Fruit fly (Drosophila melanogaster) whole organism, pupa: ENCODE measurements around the gene CG17118.

Experiments
- CG12605 ChIP-seq: fragments of 200-800 bp; sonication (Bioruptor generic); IDR thresholded peaks from 2 replicates; pipeline ENCODE4 v1.3.6; 2022; ENCODE audit warnings: missing biosample characterization, missing genetic modification characterization
- CG15710 ChIP-seq: fragments of 200-800 bp; sonication (Bioruptor generic); optimal IDR thresholded peaks from 2 replicates; lab custom pipeline; 2018; ENCODE audit warnings: missing biosample characterization, mild to moderate bottlenecking, missing genetic modification characterization, moderate library complexity
- CG34367 ChIP-seq: fragments of 200-800 bp; sonication (Bioruptor generic); optimal IDR thresholded peaks from 2 replicates; lab custom pipeline; 2018; ENCODE audit warnings: missing biosample characterization, mild to moderate bottlenecking, missing genetic modification characterization
- Snoo ChIP-seq: fragments of 200-800 bp; sonication (Bioruptor generic); optimal IDR thresholded peaks from 3 replicates; lab custom pipeline; 2017; ENCODE audit warnings: missing biosample characterization, mild to moderate bottlenecking, missing genetic modification characterization, inconsistent platforms
- gl ChIP-seq: fragments of 200-800 bp; sonication (Bioruptor generic); optimal IDR thresholded peaks from 2 replicates; lab custom pipeline; 2018; ENCODE audit warnings: missing biosample characterization, mild to moderate bottlenecking, missing genetic modification characterization

dm6 chr2L:10697992-10698391 lies 32.1 kb upstream of the CG17118 start, which contains the start of gene CG7300:
- TF ChIP-seq Snoo (tag; lab: Kevin White, UChicago) = no peak
- TF ChIP-seq CG34367 (tag; lab: Kevin White, UChicago) = no peak
- no peak for TF ChIP-seq CG12605
- no peak for TF ChIP-seq gl (tag; lab: Kevin White, UChicago)
- TF ChIP-seq CG15710 = no peak
